Worm (Caenorhabditis elegans) whole organism, L3 larva: ENCODE data around the gene W10G6.6.
A peak's percentile ranks its signal among the peaks of the same experiment; 100 is the strongest.

Experiments
- R02D3.7 ChIP-seq: fragments of 150-350 bp; optimal IDR thresholded peaks from 2 replicates; lab custom pipeline; 2014; ENCODE audit warnings: missing biosample characterization, missing genetic modification characterization
- ZK546.5 ChIP-seq: sonication (generic microtip); optimal IDR thresholded peaks from 2 replicates; lab custom pipeline; 2017; ENCODE audit warnings: missing biosample characterization, missing genetic modification characterization
- aly-2 ChIP-seq: fragments of 150-350 bp; optimal IDR thresholded peaks from 2 replicates; lab custom pipeline; 2014; ENCODE audit warnings: missing biosample characterization, missing genetic modification characterization
- ceh-16 ChIP-seq: sonication (generic microtip); optimal IDR thresholded peaks from 2 replicates; lab custom pipeline; 2017; ENCODE audit warnings: missing biosample characterization, missing genetic modification characterization
- ceh-28 ChIP-seq: fragments of 150-350 bp; optimal IDR thresholded peaks from 2 replicates; lab custom pipeline; 2014; ENCODE audit warnings: missing biosample characterization, missing genetic modification reagents, missing genetic modification characterization
- ceh-82 ChIP-seq: fragments of 150-350 bp; optimal IDR thresholded peaks from 2 replicates; lab custom pipeline; 2014; ENCODE audit warnings: missing biosample characterization, missing genetic modification characterization
- ceh-9 ChIP-seq: sonication (generic microtip); optimal IDR thresholded peaks from 2 replicates; lab custom pipeline; 2018; ENCODE audit warnings: missing biosample characterization, missing genetic modification characterization
- daf-12 ChIP-seq: fragments of 150-350 bp; optimal IDR thresholded peaks from 2 replicates; lab custom pipeline; 2014; ENCODE audit warnings: missing biosample characterization, missing genetic modification reagents, missing genetic modification characterization
- egl-5 ChIP-seq: fragments of 150-350 bp; optimal IDR thresholded peaks from 2 replicates; lab custom pipeline; 2017; ENCODE audit warnings: missing biosample characterization, missing genetic modification reagents, missing genetic modification characterization, inconsistent platforms
- elt-1 ChIP-seq: fragments of 150-350 bp; optimal IDR thresholded peaks from 2 replicates; lab custom pipeline; 2014; ENCODE audit warnings: missing biosample characterization, missing genetic modification characterization
- elt-2 ChIP-seq: sonication (generic microtip); optimal IDR thresholded peaks from 2 replicates; lab custom pipeline; 2016; ENCODE audit warnings: missing genetic modification reagents, mild to moderate bottlenecking, missing genetic modification characterization, missing compliant biosample characterization
- eor-1 ChIP-seq, 2 experiments: fragments of 150-350 bp; optimal IDR thresholded peaks; 2 replicates each; lab custom pipeline; 2014 to 2018; ENCODE audit warnings: missing biosample characterization in 2 of 2, missing genetic modification characterization in 2 of 2
- fkh-2 ChIP-seq: fragments of 150-350 bp; optimal IDR thresholded peaks from 2 replicates; lab custom pipeline; 2014; ENCODE audit warnings: missing biosample characterization, missing genetic modification reagents, missing genetic modification characterization
- fos-1 ChIP-seq: fragments of 150-350 bp; optimal IDR thresholded peaks from 2 replicates; lab custom pipeline; 2014; ENCODE audit warnings: missing biosample characterization, missing genetic modification characterization
- hmg-11 ChIP-seq: sonication (generic microtip); optimal IDR thresholded peaks from 2 replicates; lab custom pipeline; 2016; ENCODE audit warnings: missing genetic modification characterization, missing compliant biosample characterization
- jun-1 ChIP-seq: fragments of 150-350 bp; optimal IDR thresholded peaks from 2 replicates; lab custom pipeline; 2014; ENCODE audit warnings: missing biosample characterization, missing genetic modification reagents, missing genetic modification characterization
- lin-39 ChIP-seq: fragments of 150-350 bp; optimal IDR thresholded peaks from 2 replicates; lab custom pipeline; 2018; ENCODE audit warnings: missing biosample characterization, missing genetic modification reagents, missing genetic modification characterization
- mdl-1 ChIP-seq: fragments of 150-350 bp; optimal IDR thresholded peaks from 2 replicates; lab custom pipeline; 2014; ENCODE audit warnings: missing biosample characterization, missing genetic modification characterization
- mml-1 ChIP-seq: fragments of 150-350 bp; sonication (generic microtip); optimal IDR thresholded peaks from 3 replicates; lab custom pipeline; 2014; ENCODE audit warnings: missing biosample characterization, missing genetic modification characterization
- nfya-1 ChIP-seq: sonication (generic microtip); optimal IDR thresholded peaks from 2 replicates; lab custom pipeline; 2017; ENCODE audit warnings: missing genetic modification characterization, mild to moderate bottlenecking, missing compliant biosample characterization, antibody characterized with exemption, moderate library complexity; ENCODE audit not compliant: insufficient read depth
- nhr-11 ChIP-seq: fragments of 150-350 bp; optimal IDR thresholded peaks from 2 replicates; lab custom pipeline; 2014; ENCODE audit warnings: missing biosample characterization, missing genetic modification characterization
- nhr-23 ChIP-seq: fragments of 150-350 bp; optimal IDR thresholded peaks from 2 replicates; lab custom pipeline; 2014; ENCODE audit warnings: missing biosample characterization, missing genetic modification reagents, missing genetic modification characterization
- nhr-237 ChIP-seq: fragments of 150-350 bp; optimal IDR thresholded peaks from 2 replicates; lab custom pipeline; 2014; ENCODE audit warnings: missing biosample characterization, missing genetic modification characterization
- nhr-25 ChIP-seq: sonication (generic microtip); optimal IDR thresholded peaks from 2 replicates; lab custom pipeline; 2017; ENCODE audit warnings: missing biosample characterization, missing genetic modification characterization
- nhr-28 ChIP-seq: fragments of 150-350 bp; optimal IDR thresholded peaks from 2 replicates; lab custom pipeline; 2014; ENCODE audit warnings: missing biosample characterization, missing genetic modification characterization
- nhr-67 ChIP-seq: fragments of 150-350 bp; optimal IDR thresholded peaks from 2 replicates; lab custom pipeline; 2014; ENCODE audit warnings: missing biosample characterization, missing genetic modification characterization
- nhr-76 ChIP-seq: fragments of 150-350 bp; sonication (generic microtip); optimal IDR thresholded peaks from 5 replicates; lab custom pipeline; 2014; ENCODE audit warnings: missing biosample characterization, missing genetic modification characterization
- pha-4 ChIP-seq: fragments of 150-350 bp; optimal IDR thresholded peaks from 2 replicates; lab custom pipeline; 2014; ENCODE audit warnings: missing biosample characterization, missing genetic modification reagents, missing genetic modification characterization
- pqm-1 ChIP-seq: fragments of 150-350 bp; optimal IDR thresholded peaks from 2 replicates; lab custom pipeline; 2017; ENCODE audit warnings: missing biosample characterization, missing genetic modification characterization, inconsistent platforms
- skn-1 ChIP-seq: fragments of 150-350 bp; optimal IDR thresholded peaks from 2 replicates; lab custom pipeline; 2014; ENCODE audit warnings: missing biosample characterization, missing genetic modification characterization
- snpc-4 ChIP-seq: fragments of 150-350 bp; optimal IDR thresholded peaks from 2 replicates; lab custom pipeline; 2014; ENCODE audit warnings: missing biosample characterization, missing genetic modification characterization
- unc-62 ChIP-seq: fragments of 150-350 bp; sonication (generic microtip); optimal IDR thresholded peaks from 4 replicates; lab custom pipeline; 2014; ENCODE audit warnings: missing biosample characterization, missing genetic modification reagents, missing genetic modification characterization
- zag-1 ChIP-seq: fragments of 150-350 bp; optimal IDR thresholded peaks from 2 replicates; lab custom pipeline; 2014; ENCODE audit warnings: missing biosample characterization, missing genetic modification characterization
- ztf-11 ChIP-seq: fragments of 150-350 bp; optimal IDR thresholded peaks from 2 replicates; lab custom pipeline; 2014; ENCODE audit warnings: missing biosample characterization, missing genetic modification characterization
- ztf-4 ChIP-seq: fragments of 150-350 bp; optimal IDR thresholded peaks from 2 replicates; lab custom pipeline; 2014; ENCODE audit warnings: missing biosample characterization, missing genetic modification characterization

The W10G6.6 gene

DNA sequence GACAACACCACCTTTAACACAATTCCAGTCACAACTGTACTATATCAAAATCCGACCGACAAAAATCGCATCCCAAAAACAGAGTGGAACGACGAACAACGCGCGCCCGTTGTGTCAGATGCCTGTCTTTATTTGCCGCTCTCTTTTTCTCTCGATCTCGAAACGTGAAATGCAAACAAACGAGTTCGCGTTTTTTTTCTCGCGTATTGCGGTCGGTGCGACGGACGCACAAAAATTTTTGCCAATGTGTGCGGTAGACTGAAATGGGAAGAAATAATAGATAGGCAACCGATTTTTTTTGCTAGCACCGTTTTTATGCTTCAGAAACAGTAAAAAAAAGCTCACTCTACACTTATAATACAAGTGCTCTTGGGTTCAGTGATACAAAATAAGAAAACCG lies 46.5 kb upstream of the W10G6.6 start:
- TF ChIP-seq ceh-9 (tag; lab: Kevin White, UChicago) (no peak), nhr-28 (no peak), mml-1 (no peak), ZK546.5 (tag; lab: Kevin White, UChicago) (no peak), hmg-11 (tag; lab: Kevin White, UChicago) (peak; percentile 27), ceh-82 (no peak), ztf-11 (tag; lab: Kevin White, UChicago) (no peak), fkh-2 (tag; lab: Kevin White, UChicago) (no peak), elt-2 (tag; lab: Kevin White, UChicago) (peak; percentile 9), jun-1 (tag; lab: Kevin White, UChicago) (no peak), pha-4 (tag; lab: Kevin White, UChicago) (peak; percentile 68), nhr-237 (tag; lab: Kevin White, UChicago) (no peak), nhr-23 (tag; lab: Kevin White, UChicago) (no peak), eor-1 (tag; optimal IDR thresholded peaks at IDR 0.05; lab: Kevin White, UChicago) (no peak), ceh-28 (tag; lab: Kevin White, UChicago) (no peak), aly-2 (no peak), fos-1 (tag; lab: Kevin White, UChicago) (no peak), zag-1 (tag; lab: Kevin White, UChicago) (no peak), lin-39 (no peak), mdl-1 (tag; lab: Kevin White, UChicago) (no peak), skn-1 (tag; lab: Kevin White, UChicago) (no peak), nhr-11 (tag; lab: Kevin White, UChicago) (no peak), daf-12 (tag; lab: Kevin White, UChicago) (no peak), unc-62 (GFP tag; lab: Kevin White, UChicago) (no peak), ztf-4 (tag; lab: Kevin White, UChicago) (no peak), R02D3.7 (tag; lab: Kevin White, UChicago) (no peak)

ce11 chrX:16292933-16293332 lies 42.4 kb upstream of the W10G6.6 start, which contains the start of gene F52E10.4:
Gene F52E10.4 (minus strand): TSS chrX:16293033.
- TF ChIP-seq ztf-11 (tag; lab: Kevin White, UChicago): no peak
- TF ChIP-seq ZK546.5 (tag; lab: Kevin White, UChicago): no peak
- TF ChIP-seq ceh-16 (tag; lab: Kevin White, UChicago): no peak
- no peak for TF ChIP-seq nhr-25
- no peak for TF ChIP-seq nhr-11 (tag; lab: Kevin White, UChicago)
- TF ChIP-seq jun-1 (tag; lab: Kevin White, UChicago): no peak
- TF ChIP-seq pha-4 (tag; lab: Kevin White, UChicago): no peak
- no peak for TF ChIP-seq elt-2 (tag; lab: Kevin White, UChicago)
- no peak for TF ChIP-seq nfya-1 (tag; lab: Kevin White, UChicago)
- TF ChIP-seq elt-1 (tag; lab: Kevin White, UChicago): no peak
- no peak for TF ChIP-seq nhr-237 (tag; lab: Kevin White, UChicago)
- TF ChIP-seq egl-5 (tag; lab: Kevin White, UChicago): no peak
- TF ChIP-seq, all 47 proteins: peak for 0

- TF ChIP-seq mml-1 (no peak), daf-12 (tag; lab: Kevin White, UChicago) (no peak), nhr-76 (tag; lab: Kevin White, UChicago) (no peak), nhr-25 (peak; percentile 84)
Observed at ce11 chrX:16290536-16290935, 40.0 kb upstream of the W10G6.6 start.

ce11 chrX:16289635-16290034 lies 39.1 kb upstream of the W10G6.6 start:
- TF ChIP-seq nhr-67 (tag; lab: Kevin White, UChicago) (no peak), snpc-4 (peak; percentile 81), unc-62 (GFP tag; lab: Kevin White, UChicago) (no peak)

ce11 chrX:16285151-16285550 lies 34.6 kb upstream of the W10G6.6 start:
- no peak for TF ChIP-seq aly-2
- no peak for TF ChIP-seq snpc-4
- no peak for TF ChIP-seq mml-1
- TF ChIP-seq R02D3.7 (tag; lab: Kevin White, UChicago): no peak
- TF ChIP-seq ztf-11 (tag; lab: Kevin White, UChicago): no peak
- TF ChIP-seq unc-62 (GFP tag; lab: Kevin White, UChicago): no peak
- TF ChIP-seq nhr-11 (tag; lab: Kevin White, UChicago): no peak
- TF ChIP-seq ceh-9 (tag; lab: Kevin White, UChicago): no peak
- no peak for TF ChIP-seq elt-1 (tag; lab: Kevin White, UChicago)
- TF ChIP-seq pha-4 (tag; lab: Kevin White, UChicago): no peak
- no peak for TF ChIP-seq lin-39
- no peak for TF ChIP-seq pqm-1 (tag; lab: Kevin White, UChicago)
- no peak for TF ChIP-seq skn-1 (tag; lab: Kevin White, UChicago)
